Fruit fly (Drosophila melanogaster) whole organism, wandering third instar larva: ENCODE data around the gene CG14074.

Source experiments
- CG32264 ChIP-seq: fragments of 200-800 bp; sonication (Bioruptor generic); optimal IDR thresholded peaks from 2 replicates; lab custom pipeline; 2016; ENCODE audit warnings: missing biosample characterization, missing genetic modification characterization
- CrebA ChIP-seq: fragments of 200-800 bp; sonication (Bioruptor generic); optimal IDR thresholded peaks from 2 replicates; lab custom pipeline; 2016; ENCODE audit warnings: missing biosample characterization, mild to moderate bottlenecking, missing genetic modification characterization, borderline replicate concordance
- Dfd ChIP-seq: fragments of >200 bp; optimal IDR thresholded peaks from 2 replicates; lab custom pipeline; 2017; ENCODE audit warnings: missing biosample characterization, missing genetic modification characterization
- Dif ChIP-seq: fragments of 200-275, 200-300 bp; sonication (Bioruptor generic); optimal IDR thresholded peaks from 2 replicates; lab custom pipeline; 2018; ENCODE audit warnings: missing biosample characterization, missing genetic modification characterization; ENCODE audit not compliant: partially characterized antibody
- HLH106 ChIP-seq: fragments of 200-800 bp; optimal IDR thresholded peaks from 3 replicates; lab custom pipeline; 2019; ENCODE audit warnings: missing biosample characterization, mild to moderate bottlenecking, missing genetic modification characterization, moderate library complexity
- Hnf4 ChIP-seq: fragments of 200-800 bp; sonication (Bioruptor generic); optimal IDR thresholded peaks from 2 replicates; lab custom pipeline; 2016; ENCODE audit warnings: missing biosample characterization, mild to moderate bottlenecking, missing genetic modification characterization
- Hr78 ChIP-seq: fragments of >200 bp; optimal IDR thresholded peaks from 2 replicates; lab custom pipeline; 2017; ENCODE audit warnings: missing biosample characterization, missing genetic modification characterization
- Hr83 ChIP-seq: fragments of 200-300 bp; sonication (Bioruptor generic); optimal IDR thresholded peaks from 2 replicates; lab custom pipeline; 2016; ENCODE audit warnings: missing biosample characterization, mild to moderate bottlenecking, missing genetic modification characterization, moderate library complexity; ENCODE audit not compliant: poor library complexity, severe bottlenecking
- Jra ChIP-seq: sonication (Bioruptor generic); optimal IDR thresholded peaks from 2 replicates; lab custom pipeline; 2016; ENCODE audit warnings: missing biosample characterization, missing genetic modification characterization
- Mio ChIP-seq: sonication (Bioruptor generic); optimal IDR thresholded peaks from 2 replicates; lab custom pipeline; 2016; ENCODE audit warnings: missing biosample characterization, missing genetic modification characterization
- Myc ChIP-seq: fragments of >200 bp; optimal IDR thresholded peaks from 2 replicates; lab custom pipeline; 2017
- N ChIP-seq: fragments of >200 bp; optimal IDR thresholded peaks from 2 replicates; lab custom pipeline; 2018; ENCODE audit warnings: missing biosample characterization, missing external identifiers, missing genetic modification characterization
- OdsH ChIP-seq: fragments of 200-800 bp; sonication (Bioruptor generic); optimal IDR thresholded peaks from 2 replicates; lab custom pipeline; 2016; ENCODE audit warnings: missing biosample characterization, mild to moderate bottlenecking, missing genetic modification characterization
- Rel ChIP-seq, 2 experiments: fragments of 200-800 bp; sonication (Bioruptor generic) in 1 of 2; optimal IDR thresholded peaks; 2 replicates in 1 of 2; 3 replicates in 1 of 2; lab custom pipeline; 2016 to 2019; ENCODE audit warnings: mild to moderate bottlenecking in 2 of 2, missing biosample characterization in 2 of 2, missing genetic modification characterization in 2 of 2, moderate library complexity in 1 of 2
- Sp1 ChIP-seq: fragments of 200-800 bp; sonication (Bioruptor generic); optimal IDR thresholded peaks from 3 replicates; lab custom pipeline; 2019; ENCODE audit warnings: missing biosample characterization, mild to moderate bottlenecking, missing genetic modification characterization, moderate library complexity
- Vsx2 ChIP-seq: fragments of 200-300, 225-300 bp; sonication (Bioruptor generic); optimal IDR thresholded peaks from 2 replicates; lab custom pipeline; 2018; ENCODE audit warnings: missing biosample characterization, missing genetic modification characterization; ENCODE audit not compliant: partially characterized antibody
- br ChIP-seq: fragments of 200-800 bp; sonication (Bioruptor generic); optimal IDR thresholded peaks from 2 replicates; lab custom pipeline; 2016; ENCODE audit warnings: missing biosample characterization, missing genetic modification characterization
- brk ChIP-seq: fragments of 200-800 bp; sonication (Bioruptor generic); optimal IDR thresholded peaks from 2 replicates; lab custom pipeline; 2016; ENCODE audit warnings: missing biosample characterization, mild to moderate bottlenecking, missing genetic modification characterization
- dl ChIP-seq, 2 experiments: fragments of 175-275, 200-275 bp in 1 of 2; fragments of 200-275 bp in 1 of 2; sonication (Bioruptor generic); optimal IDR thresholded peaks; lab custom pipeline; 2018; ENCODE audit warnings: mild to moderate bottlenecking in 2 of 2, missing biosample characterization in 2 of 2, missing genetic modification characterization in 2 of 2, moderate library complexity in 2 of 2; ENCODE audit not compliant: partially characterized antibody in 2 of 2, insufficient read depth in 1 of 2
- dmrt93B ChIP-seq: fragments of 200-800 bp; sonication (Bioruptor generic); optimal IDR thresholded peaks from 2 replicates; lab custom pipeline; 2018; ENCODE audit warnings: missing biosample characterization, mild to moderate bottlenecking, missing genetic modification characterization
- dsf ChIP-seq: sonication (Bioruptor generic); optimal IDR thresholded peaks from 2 replicates; lab custom pipeline; 2016; ENCODE audit warnings: missing biosample characterization, missing genetic modification characterization, borderline replicate concordance
- ey ChIP-seq: fragments of 200-800 bp; sonication (Bioruptor generic); optimal IDR thresholded peaks from 2 replicates; lab custom pipeline; 2016; ENCODE audit warnings: missing biosample characterization, missing genetic modification characterization
- foxo ChIP-seq, 2 experiments: fragments of 200-800 bp; sonication (Bioruptor generic); optimal IDR thresholded peaks; 2 replicates in 1 of 2; 3 replicates in 1 of 2; lab custom pipeline; 2016 to 2017; ENCODE audit warnings: missing biosample characterization in 2 of 2, missing genetic modification characterization in 2 of 2
- h ChIP-seq: fragments of 200-800 bp; sonication (Bioruptor generic); optimal IDR thresholded peaks from 3 replicates; lab custom pipeline; 2016; ENCODE audit warnings: missing biosample characterization, mild to moderate bottlenecking, missing genetic modification characterization
- jim ChIP-seq: fragments of 175-275, 200-325 bp; sonication (Bioruptor generic); optimal IDR thresholded peaks from 2 replicates; lab custom pipeline; 2016; ENCODE audit warnings: missing biosample characterization, mild to moderate bottlenecking, missing genetic modification characterization
- lola ChIP-seq: fragments of >200 bp; optimal IDR thresholded peaks from 2 replicates; lab custom pipeline; 2017; ENCODE audit warnings: missing biosample characterization, missing genetic modification characterization
- pan ChIP-seq: fragments of >200 bp; optimal IDR thresholded peaks from 2 replicates; lab custom pipeline; 2017
- rgr ChIP-seq: fragments of 200-800 bp; sonication (Bioruptor generic); optimal IDR thresholded peaks from 3 replicates; lab custom pipeline; 2016; ENCODE audit warnings: missing biosample characterization, mild to moderate bottlenecking, missing genetic modification characterization
- sage ChIP-seq: fragments of 200-800 bp; sonication (Bioruptor generic); optimal IDR thresholded peaks from 2 replicates; lab custom pipeline; 2016; ENCODE audit warnings: missing biosample characterization, mild to moderate bottlenecking, missing genetic modification characterization
- sv ChIP-seq: fragments of 200-800 bp; sonication (Bioruptor generic); optimal IDR thresholded peaks from 3 replicates; lab custom pipeline; 2016; ENCODE audit warnings: missing biosample characterization, missing genetic modification characterization
- tai ChIP-seq: sonication (Bioruptor generic); optimal IDR thresholded peaks from 2 replicates; lab custom pipeline; 2016; ENCODE audit warnings: missing biosample characterization, missing genetic modification characterization
- usp ChIP-seq: fragments of >200 bp; optimal IDR thresholded peaks from 2 replicates; lab custom pipeline; 2017; ENCODE audit warnings: missing biosample characterization, missing genetic modification characterization
- woc ChIP-seq: sonication (Bioruptor generic); optimal IDR thresholded peaks from 2 replicates; lab custom pipeline; 2016; ENCODE audit warnings: missing biosample characterization, mild to moderate bottlenecking, missing genetic modification characterization

The CG14074 gene

dm6 chr3L:18819887-18820637 lies 46.0 kb upstream of the CG14074 start (continued):
- TF ChIP-seq foxo (GFP tag; optimal IDR thresholded peaks at IDR 0.05; lab: Kevin White, UChicago) (no peak), Sp1 (peak; percentile 19), dsf (GFP tag; lab: Kevin White, UChicago) (no peak), tai (GFP tag; lab: Kevin White, UChicago) (no peak), sv (no peak), Dif (GFP tag; lab: Kevin White, UChicago) (peak; percentile 0), woc (GFP tag; lab: Kevin White, UChicago) (no peak), HLH106 (tag; lab: Kevin White, UChicago) (no peak), Dfd (GFP tag; lab: Kevin White, UChicago) (peak; percentile 21), lola (GFP tag; lab: Kevin White, UChicago) (no peak), Hr78 (GFP tag; lab: Kevin White, UChicago) (no peak), Mio (no peak), jim (GFP tag; lab: Kevin White, UChicago) (peak; percentile 45)
- TF ChIP-seq, all 38 proteins: peak for 11

- no peak for TF ChIP-seq woc (GFP tag; lab: Kevin White, UChicago)
- TF ChIP-seq Jra (GFP tag; lab: Kevin White, UChicago), result no peak
- TF ChIP-seq h, result no peak
- TF ChIP-seq Dif (GFP tag; lab: Kevin White, UChicago), result peak; percentile 18
- TF ChIP-seq Vsx2 (GFP tag; lab: Kevin White, UChicago), result peak; percentile 38
- TF ChIP-seq lola (GFP tag; lab: Kevin White, UChicago), result no peak
- no peak for TF ChIP-seq Mio
- no peak for TF ChIP-seq Hr78 (GFP tag; lab: Kevin White, UChicago)
Measured at dm6 chr3L:18820638-18821382, 45.2 kb upstream of the CG14074 start, which contains the start of the genes CG14073 and HipHop. CG14073 (minus strand) TSS chr3L:18820675. HipHop (plus strand) TSS chr3L:18821171.

- TF ChIP-seq brk (GFP tag; lab: Kevin White, UChicago), result no peak
- TF ChIP-seq Dfd (GFP tag; lab: Kevin White, UChicago), result no peak
- no peak for TF ChIP-seq sv
- TF ChIP-seq CG32264 (GFP tag; lab: Kevin White, UChicago), result no peak
- TF ChIP-seq woc (GFP tag; lab: Kevin White, UChicago), result no peak
- TF ChIP-seq dmrt93B (GFP tag; lab: Kevin White, UChicago), result no peak
- no peak for TF ChIP-seq Rel (GFP tag; optimal IDR thresholded peaks at IDR 0.05; lab: Kevin White, UChicago)
- TF ChIP-seq Rel (tag; optimal IDR thresholded peaks at IDR 0.05; lab: Kevin White, UChicago), result no peak
- TF ChIP-seq rgr (GFP tag; lab: Kevin White, UChicago), result no peak
- no peak for TF ChIP-seq tai (GFP tag; lab: Kevin White, UChicago)
- TF ChIP-seq br (GFP tag; lab: Kevin White, UChicago), result no peak
- no peak for TF ChIP-seq Jra (GFP tag; lab: Kevin White, UChicago)
- no peak for TF ChIP-seq Vsx2 (GFP tag; lab: Kevin White, UChicago)
- no peak for TF ChIP-seq dl (GFP tag; optimal IDR thresholded peaks at IDR 0.05; lab: Kevin White, UChicago; ENCODE audit: insufficient read depth in 1 of 2, partially characterized antibody in 2 of 2)
Measured at dm6 chr3L:18822049-18822448, 44.0 kb upstream of the CG14074 start.

dm6 chr3L:18822450-18823220 lies 43.4 kb upstream of the CG14074 start, which contains the start of gene Cat:
Cat (plus strand) TSS chr3L:18822604.
- TF ChIP-seq lola (GFP tag; lab: Kevin White, UChicago), result no peak
- peak; percentile 3 for TF ChIP-seq Hr83
- peak; percentile 56 for TF ChIP-seq Hnf4 (GFP tag; lab: Kevin White, UChicago)
- no peak for TF ChIP-seq usp (GFP tag; lab: Kevin White, UChicago)
- TF ChIP-seq brk (GFP tag; lab: Kevin White, UChicago), result peak; percentile 21
- no peak for TF ChIP-seq pan
- TF ChIP-seq sage (GFP tag; lab: Kevin White, UChicago), result peak; percentile 75
- TF ChIP-seq sv, result peak; percentile 8
- TF ChIP-seq CrebA (GFP tag; lab: Kevin White, UChicago), result peak; percentile 98
- TF ChIP-seq h, result peak; percentile 59
- TF ChIP-seq Dif (GFP tag; lab: Kevin White, UChicago), result peak; percentile 1
- peak; percentile 89 for TF ChIP-seq jim (GFP tag; lab: Kevin White, UChicago)
- peak; percentile 70 for TF ChIP-seq OdsH (GFP tag; lab: Kevin White, UChicago)
- peak; percentile 99 for TF ChIP-seq Sp1
- peak; percentile 75 for TF ChIP-seq br (GFP tag; lab: Kevin White, UChicago)
- TF ChIP-seq tai (GFP tag; lab: Kevin White, UChicago), result no peak
- TF ChIP-seq N, result no peak
- TF ChIP-seq ey (GFP tag; lab: Kevin White, UChicago), result no peak
- TF ChIP-seq HLH106 (tag; lab: Kevin White, UChicago), result peak; percentile 68
- peak; percentile 48 for TF ChIP-seq dmrt93B (GFP tag; lab: Kevin White, UChicago)
- no peak for TF ChIP-seq Dfd (GFP tag; lab: Kevin White, UChicago)
- TF ChIP-seq Myc (lab: Kevin White, UChicago), result no peak
- TF ChIP-seq rgr (GFP tag; lab: Kevin White, UChicago), result peak; percentile 60
- peak; percentile 52 for TF ChIP-seq Jra (GFP tag; lab: Kevin White, UChicago)
- TF ChIP-seq Hr78 (GFP tag; lab: Kevin White, UChicago), result no peak
- peak; percentile 53 to 84 for TF ChIP-seq foxo (GFP tag; optimal IDR thresholded peaks at IDR 0.05; lab: Kevin White, UChicago)
- peak; percentile 36 for TF ChIP-seq CG32264 (GFP tag; lab: Kevin White, UChicago)
- peak; percentile 93 for TF ChIP-seq Rel (GFP tag; optimal IDR thresholded peaks at IDR 0.05; lab: Kevin White, UChicago)
- TF ChIP-seq Rel (tag; optimal IDR thresholded peaks at IDR 0.05; lab: Kevin White, UChicago), result peak; percentile 91
- peak; percentile 27 for TF ChIP-seq Mio
